Worm (Caenorhabditis elegans) whole organism, L2 larva: ENCODE data around the gene cdka-1.

Experiments
- C34F6.9 ChIP-seq: fragments of 150-350 bp; optimal IDR thresholded peaks from 2 replicates; lab custom pipeline; 2014; ENCODE audit warnings: missing biosample characterization, missing genetic modification characterization
- F13H6.1 ChIP-seq: sonication (generic microtip); optimal IDR thresholded peaks from 2 replicates; lab custom pipeline; 2016; ENCODE audit warnings: missing genetic modification characterization, missing compliant biosample characterization
- Y55F3AM.14 ChIP-seq: fragments of 200-800 bp; sonication (Bioruptor generic); optimal IDR thresholded peaks from 2 replicates; lab custom pipeline; 2018; ENCODE audit warnings: mild to moderate bottlenecking, missing genetic modification characterization, missing compliant biosample characterization
- ZK546.5 ChIP-seq: sonication (generic microtip); optimal IDR thresholded peaks from 2 replicates; lab custom pipeline; 2017; ENCODE audit warnings: missing biosample characterization, missing genetic modification characterization
- alr-1 ChIP-seq: fragments of 150-350 bp; optimal IDR thresholded peaks from 2 replicates; lab custom pipeline; 2014; ENCODE audit warnings: missing biosample characterization, missing genetic modification characterization
- aly-2 ChIP-seq: fragments of 150-350 bp; optimal IDR thresholded peaks from 2 replicates; lab custom pipeline; 2014; ENCODE audit warnings: missing biosample characterization, missing genetic modification characterization
- blmp-1 ChIP-seq: sonication (generic microtip); optimal IDR thresholded peaks from 2 replicates; lab custom pipeline; 2017; ENCODE audit warnings: missing genetic modification characterization, mild to moderate bottlenecking, missing compliant biosample characterization, antibody characterized with exemption, moderate library complexity; ENCODE audit not compliant: insufficient read depth
- ceh-82 ChIP-seq: fragments of 150-350 bp; optimal IDR thresholded peaks from 2 replicates; lab custom pipeline; 2014; ENCODE audit warnings: missing biosample characterization, missing genetic modification characterization
- crh-2 ChIP-seq: sonication (generic microtip); optimal IDR thresholded peaks from 2 replicates; lab custom pipeline; 2017; ENCODE audit warnings: missing biosample characterization, missing genetic modification characterization
- egl-27 ChIP-seq: sonication (generic microtip); optimal IDR thresholded peaks from 3 replicates; lab custom pipeline; 2017; ENCODE audit warnings: missing biosample characterization, missing genetic modification reagents, missing genetic modification characterization
- elt-1 ChIP-seq: fragments of 150-350 bp; optimal IDR thresholded peaks from 2 replicates; lab custom pipeline; 2014; ENCODE audit warnings: missing biosample characterization, missing genetic modification characterization
- elt-3 ChIP-seq: sonication (generic microtip); optimal IDR thresholded peaks from 2 replicates; lab custom pipeline; 2017; ENCODE audit warnings: missing biosample characterization, missing genetic modification characterization
- lin-11 ChIP-seq: fragments of 150-350 bp; sonication (generic microtip); optimal IDR thresholded peaks from 2 replicates; lab custom pipeline; 2014; ENCODE audit warnings: missing biosample characterization, missing genetic modification characterization, inconsistent platforms, mixed read lengths
- lin-13 ChIP-seq: fragments of 150-350 bp; optimal IDR thresholded peaks from 2 replicates; lab custom pipeline; 2014; ENCODE audit warnings: missing biosample characterization, missing genetic modification reagents, missing genetic modification characterization
- lin-39 ChIP-seq: fragments of 150-350 bp; optimal IDR thresholded peaks from 2 replicates; lab custom pipeline; 2014; ENCODE audit warnings: missing biosample characterization, missing genetic modification reagents, missing genetic modification characterization
- lsy-2 ChIP-seq, 2 experiments: fragments of 150-350 bp in 1 of 2; sonication (generic microtip) in 1 of 2; optimal IDR thresholded peaks; 2 replicates each; lab custom pipeline; 2014 to 2017; ENCODE audit warnings: missing biosample characterization in 2 of 2, missing genetic modification characterization in 2 of 2
- mab-5 ChIP-seq: fragments of 150-350 bp; optimal IDR thresholded peaks from 2 replicates; lab custom pipeline; 2014; ENCODE audit warnings: missing biosample characterization, missing genetic modification characterization
- mbf-1 ChIP-seq: sonication (generic microtip); optimal IDR thresholded peaks from 2 replicates; lab custom pipeline; 2017; ENCODE audit warnings: missing biosample characterization, missing genetic modification characterization
- mdl-1 ChIP-seq, 2 experiments: fragments of 150-350 bp in 1 of 2; sonication (generic microtip) in 1 of 2; optimal IDR thresholded peaks; 2 replicates each; lab custom pipeline; 2017; ENCODE audit warnings: missing biosample characterization in 2 of 2, missing genetic modification characterization in 2 of 2
- nhr-10 ChIP-seq: sonication (generic microtip); optimal IDR thresholded peaks from 2 replicates; lab custom pipeline; 2017; ENCODE audit warnings: missing biosample characterization, missing genetic modification characterization
- nhr-11 ChIP-seq: fragments of 150-350 bp; optimal IDR thresholded peaks from 2 replicates; lab custom pipeline; 2014; ENCODE audit warnings: missing biosample characterization, missing genetic modification characterization
- nhr-12 ChIP-seq: fragments of 150-350 bp; optimal IDR thresholded peaks from 2 replicates; lab custom pipeline; 2014; ENCODE audit warnings: missing biosample characterization, missing genetic modification characterization
- nhr-129 ChIP-seq: fragments of 150-350 bp; optimal IDR thresholded peaks from 2 replicates; lab custom pipeline; 2014; ENCODE audit warnings: missing biosample characterization, missing genetic modification characterization
- nhr-21 ChIP-seq: fragments of 150-350 bp; optimal IDR thresholded peaks from 2 replicates; lab custom pipeline; 2014; ENCODE audit warnings: missing biosample characterization, missing genetic modification characterization
- nhr-23 ChIP-seq: fragments of 150-350 bp; optimal IDR thresholded peaks from 2 replicates; lab custom pipeline; 2014; ENCODE audit warnings: missing biosample characterization, missing genetic modification reagents, missing genetic modification characterization
- nhr-237 ChIP-seq: fragments of 150-350 bp; optimal IDR thresholded peaks from 2 replicates; lab custom pipeline; 2014; ENCODE audit warnings: missing biosample characterization, missing genetic modification characterization
- nhr-25 ChIP-seq: fragments of 150-350 bp; sonication (generic microtip); optimal IDR thresholded peaks from 3 replicates; lab custom pipeline; 2014; ENCODE audit warnings: missing biosample characterization, missing genetic modification characterization
- nhr-6 ChIP-seq: fragments of 150-350 bp; optimal IDR thresholded peaks from 2 replicates; lab custom pipeline; 2014; ENCODE audit warnings: missing biosample characterization, missing genetic modification characterization
- nhr-77 ChIP-seq: fragments of 150-350 bp; optimal IDR thresholded peaks from 2 replicates; lab custom pipeline; 2014; ENCODE audit warnings: missing biosample characterization, missing genetic modification characterization
- peb-1 ChIP-seq: fragments of 150-350 bp; optimal IDR thresholded peaks from 2 replicates; lab custom pipeline; 2014; ENCODE audit warnings: missing biosample characterization, missing genetic modification characterization
- skn-1 ChIP-seq: sonication (generic microtip); optimal IDR thresholded peaks from 2 replicates; lab custom pipeline; 2017; ENCODE audit warnings: missing biosample characterization, missing genetic modification characterization
- sma-3 ChIP-seq: sonication (generic microtip); optimal IDR thresholded peaks from 2 replicates; lab custom pipeline; 2016; ENCODE audit warnings: missing genetic modification reagents, missing genetic modification characterization, missing compliant biosample characterization
- sma-9 ChIP-seq, 2 experiments: fragments of 150-350 bp in 1 of 2; sonication (generic microtip) in 1 of 2; optimal IDR thresholded peaks; 2 replicates each; lab custom pipeline; 2014 to 2016; ENCODE audit warnings: missing genetic modification characterization in 2 of 2, mild to moderate bottlenecking in 1 of 2, missing biosample characterization in 1 of 2, missing compliant biosample characterization in 1 of 2, missing genetic modification reagents in 1 of 2, moderate library complexity in 1 of 2
- snpc-4 ChIP-seq: fragments of 150-350 bp; optimal IDR thresholded peaks from 2 replicates; lab custom pipeline; 2014; ENCODE audit warnings: missing biosample characterization, missing genetic modification characterization
- zag-1 ChIP-seq: fragments of 150-350 bp; optimal IDR thresholded peaks from 2 replicates; lab custom pipeline; 2014; ENCODE audit warnings: missing biosample characterization, missing genetic modification characterization
- ztf-1 ChIP-seq: fragments of 200-800 bp; sonication (Bioruptor generic); conservative IDR thresholded peaks from 2 replicates; pipeline ENCODE4 v1.3.6; 2022; ENCODE audit warnings: missing genetic modification characterization, missing compliant biosample characterization
- ztf-11 ChIP-seq: sonication (generic microtip); optimal IDR thresholded peaks from 2 replicates; lab custom pipeline; 2017; ENCODE audit warnings: missing biosample characterization, missing genetic modification characterization
- ztf-4 ChIP-seq: fragments of 150-350 bp; optimal IDR thresholded peaks from 2 replicates; lab custom pipeline; 2014; ENCODE audit warnings: missing biosample characterization, missing genetic modification characterization

cdka-1 gene

ce11 chrIII:4693695-4694094, 35.1 kb downstream of the cdka-1 start, which contains the start of gene T04A8.8:
T04A8.8 (plus strand) TSS chrIII:4693995.
- no peak for TF ChIP-seq nhr-237

ce11 chrIII:4695057-4695456, 36.5 kb downstream of the cdka-1 start, which contains the start of gene T04A8.7:
T04A8.7 (plus strand) TSS chrIII:4695357.
- TF ChIP-seq nhr-11 (tag; lab: Kevin White, UChicago) (no peak), F13H6.1 (no peak), crh-2 (tag; lab: Kevin White, UChicago) (no peak), peb-1 (no peak), egl-27 (no peak), nhr-21 (tag; lab: Kevin White, UChicago) (no peak), nhr-10 (tag; lab: Kevin White, UChicago) (no peak), nhr-77 (tag; lab: Kevin White, UChicago) (no peak), aly-2 (tag; lab: Kevin White, UChicago) (no peak), mab-5 (tag; lab: Kevin White, UChicago) (no peak), elt-1 (tag; lab: Kevin White, UChicago) (no peak), nhr-237 (no peak), lsy-2 (tag; optimal IDR thresholded peaks at IDR 0.05; lab: Kevin White, UChicago) (no peak), lin-13 (no peak)

- no peak for TF ChIP-seq ztf-4
- TF ChIP-seq mab-5 (tag; lab: Kevin White, UChicago): no peak
- TF ChIP-seq nhr-12 (tag; lab: Kevin White, UChicago): no peak
- TF ChIP-seq mbf-1 (tag; lab: Kevin White, UChicago): no peak
- no peak for TF ChIP-seq sma-9 (GFP tag; optimal IDR thresholded peaks at IDR 0.05; lab: Kevin White, UChicago)
- TF ChIP-seq sma-9 (tag; optimal IDR thresholded peaks at IDR 0.05; lab: Kevin White, UChicago): no peak
- no peak for TF ChIP-seq elt-3 (tag; lab: Kevin White, UChicago)
- no peak for TF ChIP-seq nhr-237
- no peak for TF ChIP-seq aly-2 (tag; lab: Kevin White, UChicago)
- no peak for TF ChIP-seq zag-1 (tag; lab: Kevin White, UChicago)
- TF ChIP-seq nhr-25 (tag; lab: Kevin White, UChicago): no peak
- no peak for TF ChIP-seq nhr-11 (tag; lab: Kevin White, UChicago)
- no peak for TF ChIP-seq nhr-77 (tag; lab: Kevin White, UChicago)
- no peak for TF ChIP-seq blmp-1
- TF ChIP-seq skn-1 (tag; lab: Kevin White, UChicago): no peak
- no peak for TF ChIP-seq ztf-1 (GFP tag; lab: Robert Waterston, UW)
- no peak for TF ChIP-seq snpc-4 (tag; lab: Kevin White, UChicago)
- TF ChIP-seq lin-11 (tag; lab: Kevin White, UChicago): no peak
- TF ChIP-seq Y55F3AM.14 (GFP tag; lab: Kevin White, UChicago): no peak
- TF ChIP-seq nhr-6 (tag; lab: Kevin White, UChicago): no peak
- TF ChIP-seq mdl-1 (tag; optimal IDR thresholded peaks at IDR 0.05; lab: Kevin White, UChicago): no peak
Measured at ce11 chrIII:4696903-4697302, 38.3 kb downstream of the cdka-1 start.

DNA sequence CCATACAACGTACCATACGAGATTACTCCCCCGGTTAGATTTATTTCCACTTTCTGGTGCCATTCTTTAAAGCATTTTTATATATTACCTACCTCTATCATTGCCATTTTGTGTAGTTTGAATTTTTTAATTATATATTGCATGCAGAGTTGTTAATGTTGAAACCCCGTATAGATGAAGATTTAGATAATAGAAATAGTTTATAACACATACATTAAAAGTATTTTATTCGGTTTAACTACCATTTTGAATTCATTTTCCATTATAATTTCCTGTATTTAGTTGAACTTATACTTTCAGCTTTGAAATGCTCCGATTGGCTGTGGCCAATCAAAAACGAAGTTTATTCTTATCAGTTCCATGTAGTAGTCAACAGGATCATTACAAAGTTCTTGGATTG, 39.2 kb downstream of the cdka-1 start, which contains the start of gene dnj-18:
dnj-18 (plus strand) TSS at position 301 of the 400 bp plus-strand sequence.
- TF ChIP-seq sma-3 (GFP tag; lab: Kevin White, UChicago) (no peak), skn-1 (tag; lab: Kevin White, UChicago) (no peak), mab-5 (tag; lab: Kevin White, UChicago) (no peak), nhr-129 (tag; lab: Kevin White, UChicago) (no peak)
- TF ChIP-seq, all 48 proteins: peak for 0

DNA sequence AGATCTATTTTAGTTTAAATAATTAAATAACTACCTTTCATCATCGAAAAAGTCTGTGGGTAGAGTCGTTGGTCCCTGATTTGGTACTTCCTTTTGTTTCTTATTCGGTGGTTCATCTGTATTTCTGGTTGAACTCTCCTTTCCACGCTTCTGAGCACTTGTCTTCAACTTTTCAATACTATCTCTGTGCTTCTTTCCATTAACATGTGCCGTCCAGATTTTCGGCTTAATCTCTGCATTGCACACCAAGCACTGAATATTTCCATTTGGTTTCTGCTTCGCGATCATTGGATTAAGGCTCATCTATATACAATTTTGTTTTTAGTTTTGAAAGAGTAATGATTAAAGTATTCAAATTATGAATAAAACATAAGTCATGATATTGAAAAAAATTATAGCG, 41.3 kb downstream of the cdka-1 start, which contains the start of gene sel-13:
sel-13 (minus strand) TSS at position 303 of the 400 bp plus-strand sequence.
- no peak for TF ChIP-seq nhr-23 (tag; lab: Kevin White, UChicago)
- TF ChIP-seq alr-1 (tag; lab: Kevin White, UChicago): no peak
- TF ChIP-seq ZK546.5 (tag; lab: Kevin White, UChicago): no peak
- TF ChIP-seq lin-39 (tag; lab: Kevin White, UChicago): no peak
- no peak for TF ChIP-seq ztf-11 (tag; lab: Kevin White, UChicago)
- no peak for TF ChIP-seq lin-13
- TF ChIP-seq zag-1 (tag; lab: Kevin White, UChicago): no peak
- TF ChIP-seq nhr-77 (tag; lab: Kevin White, UChicago): no peak
- TF ChIP-seq egl-27: no peak
- no peak for TF ChIP-seq mab-5 (tag; lab: Kevin White, UChicago)
- no peak for TF ChIP-seq sma-9 (GFP tag; optimal IDR thresholded peaks at IDR 0.05; lab: Kevin White, UChicago)
- TF ChIP-seq sma-9 (tag; optimal IDR thresholded peaks at IDR 0.05; lab: Kevin White, UChicago): no peak
- TF ChIP-seq blmp-1: no peak
- TF ChIP-seq ceh-82 (tag; lab: Kevin White, UChicago): no peak
- no peak for TF ChIP-seq nhr-12 (tag; lab: Kevin White, UChicago)
- TF ChIP-seq C34F6.9: no peak
- no peak for TF ChIP-seq mbf-1 (tag; lab: Kevin White, UChicago)
- no peak for TF ChIP-seq nhr-129 (tag; lab: Kevin White, UChicago)
